Fruit fly (Drosophila melanogaster) whole organism, pupa: Measurements from ENCODE around the gene crb.

Source experiments
- CG34367 ChIP-seq: fragments of 200-800 bp; sonication (Bioruptor generic); optimal IDR thresholded peaks from 2 replicates; lab custom pipeline; 2018; ENCODE audit warnings: missing biosample characterization, mild to moderate bottlenecking, missing genetic modification characterization
- D1 ChIP-seq: fragments of 200-800 bp; sonication (Bioruptor generic); optimal IDR thresholded peaks from 2 replicates; lab custom pipeline; 2018; ENCODE audit warnings: missing biosample characterization, mild to moderate bottlenecking, missing genetic modification characterization, moderate library complexity
- EcR ChIP-seq: fragments of 200-800 bp; sonication (Bioruptor generic); optimal IDR thresholded peaks from 3 replicates; lab custom pipeline; 2019; ENCODE audit warnings: missing biosample characterization, missing genetic modification characterization, mild to moderate bottlenecking, moderate library complexity, missing genetic modification reagents
- Pif1B ChIP-seq: fragments of 200-800 bp; sonication (Bioruptor generic); optimal IDR thresholded peaks from 3 replicates; lab custom pipeline; 2016; ENCODE audit warnings: missing biosample characterization, missing genetic modification characterization
- gl ChIP-seq: fragments of 200-800 bp; sonication (Bioruptor generic); optimal IDR thresholded peaks from 2 replicates; lab custom pipeline; 2018; ENCODE audit warnings: missing biosample characterization, mild to moderate bottlenecking, missing genetic modification characterization
- rn ChIP-seq: fragments of 200-800 bp; sonication (Bioruptor generic); IDR thresholded peaks from 2 replicates; pipeline ENCODE4 v1.3.6; 2022; ENCODE audit warnings: missing biosample characterization, missing genetic modification characterization

DNA sequence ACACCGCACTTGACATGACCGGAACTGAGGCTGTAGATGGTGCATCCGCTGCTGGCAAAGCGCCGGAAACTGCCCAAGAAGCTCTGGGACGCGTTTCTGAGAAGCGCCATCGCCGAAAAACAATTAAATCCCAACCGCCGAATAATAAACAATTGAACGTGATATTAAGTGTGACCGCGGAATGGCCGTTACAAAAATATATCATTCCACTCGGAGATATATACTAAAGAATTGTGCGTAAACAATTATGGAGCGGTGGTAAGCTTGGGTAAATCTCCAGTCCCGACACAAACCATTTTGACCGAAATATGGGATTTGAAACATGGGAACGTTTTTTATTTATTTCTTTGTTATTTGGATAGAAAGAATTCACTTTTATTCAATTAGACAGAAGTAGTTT, 65.1 kb downstream of the crb start, which contains the start of gene CG18528:
- TF ChIP-seq CG34367 (tag; lab: Kevin White, UChicago) (no peak), EcR (GFP tag; lab: Kevin White, UChicago) (no peak), Pif1B (GFP tag; lab: Kevin White, UChicago) (no peak), D1 (tag; lab: Kevin White, UChicago) (no peak), gl (tag; lab: Kevin White, UChicago) (no peak), rn (GFP tag; lab: Robert Waterston, UW) (no peak)
